Fruit fly (Drosophila melanogaster) Kc167 (cell line): ENCODE results near the gene Ref2.

Experiments used
- Myc ChIP-seq: fragments of >200 bp; optimal IDR thresholded peaks from 2 replicates; lab custom pipeline; 2017; ENCODE audit warnings: missing external identifiers
- Sin3A ChIP-seq: fragments of >200 bp; optimal IDR thresholded peaks from 2 replicates; lab custom pipeline; 2018; ENCODE audit warnings: missing external identifiers
- insv ChIP-seq: fragments of >200 bp; optimal IDR thresholded peaks from 3 replicates; lab custom pipeline; 2018; ENCODE audit warnings: missing external identifiers
- psq ChIP-seq: fragments of >200 bp; optimal IDR thresholded peaks from 2 replicates; lab custom pipeline; 2017; ENCODE audit warnings: missing external identifiers
- ttk ChIP-seq: sonication (Bioruptor generic); optimal IDR thresholded peaks from 2 replicates; lab custom pipeline; 2017; ENCODE audit warnings: missing external identifiers

DNA sequence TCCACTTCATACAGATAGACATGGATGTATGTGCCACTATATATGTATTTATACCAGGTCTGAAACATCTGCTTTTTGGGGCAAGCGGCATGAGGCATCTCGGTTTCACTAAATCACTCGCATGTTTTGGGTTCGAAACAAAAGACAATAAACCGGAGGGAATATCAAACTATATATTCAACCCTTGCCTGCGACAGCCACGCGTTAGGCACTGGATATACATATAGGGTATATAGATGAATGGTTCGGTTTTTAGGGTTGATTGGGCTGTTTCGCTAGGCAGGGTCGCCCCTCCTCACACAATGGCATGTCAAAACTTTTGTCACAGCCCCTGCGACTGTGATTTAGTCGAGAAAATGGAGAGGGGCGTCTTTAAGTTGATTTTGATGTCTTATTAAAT is 23.1 kb downstream of the Ref2 start:
- TF ChIP-seq Sin3A (lab: Kevin White, UChicago): no peak
- no peak for TF ChIP-seq Myc (lab: Kevin White, UChicago)
- TF ChIP-seq ttk (lab: Kevin White, UChicago): no peak
- TF ChIP-seq insv (lab: Kevin White, UChicago): no peak
- no peak for TF ChIP-seq psq (lab: Kevin White, UChicago)
